Fruit fly (Drosophila melanogaster) whole organism, prepupa: Measurements from ENCODE around the gene Rrp47.

Experiments used
- CG11294 ChIP-seq: fragments of 200-800 bp; sonication (Bioruptor generic); IDR thresholded peaks from 2 replicates; pipeline ENCODE4 v1.3.6; 2022; ENCODE audit warnings: missing biosample characterization, missing genetic modification characterization
- CG16779 ChIP-seq: fragments of 200-800 bp; sonication (Bioruptor generic); optimal IDR thresholded peaks from 3 replicates; lab custom pipeline; 2017; ENCODE audit warnings: missing biosample characterization, mild to moderate bottlenecking, missing genetic modification characterization
- Ets21C ChIP-seq: fragments of 200-800 bp; sonication (Bioruptor generic); optimal IDR thresholded peaks from 3 replicates; lab custom pipeline; 2016; ENCODE audit warnings: missing biosample characterization, missing genetic modification characterization
- Gug ChIP-seq: fragments of 200-800 bp; sonication (Bioruptor generic); IDR thresholded peaks from 2 replicates; pipeline ENCODE4 v1.3.6; 2022; ENCODE audit warnings: missing biosample characterization, missing genetic modification characterization
- achi ChIP-seq: fragments of 200-800 bp; sonication (Bioruptor generic); optimal IDR thresholded peaks from 3 replicates; lab custom pipeline; 2016; ENCODE audit warnings: missing biosample characterization, missing genetic modification characterization
- lz ChIP-seq: fragments of 200-800 bp; sonication (Bioruptor generic); optimal IDR thresholded peaks from 3 replicates; lab custom pipeline; 2016; ENCODE audit warnings: missing biosample characterization, missing genetic modification characterization

dm6 chrX:15944735-15945323, at the start of gene Rrp47:
- TF ChIP-seq CG16779 (tag; lab: Kevin White, UChicago) (no peak), achi (GFP tag; lab: Kevin White, UChicago) (no peak), lz (no peak), CG11294 (GFP tag; lab: Robert Waterston, UW) (no peak), Ets21C (GFP tag; lab: Kevin White, UChicago) (no peak), Gug (no peak)
